Worm (Caenorhabditis elegans): ENCODE data around the gene ZK1127.3.

ZK1127.3 gene

DNA sequence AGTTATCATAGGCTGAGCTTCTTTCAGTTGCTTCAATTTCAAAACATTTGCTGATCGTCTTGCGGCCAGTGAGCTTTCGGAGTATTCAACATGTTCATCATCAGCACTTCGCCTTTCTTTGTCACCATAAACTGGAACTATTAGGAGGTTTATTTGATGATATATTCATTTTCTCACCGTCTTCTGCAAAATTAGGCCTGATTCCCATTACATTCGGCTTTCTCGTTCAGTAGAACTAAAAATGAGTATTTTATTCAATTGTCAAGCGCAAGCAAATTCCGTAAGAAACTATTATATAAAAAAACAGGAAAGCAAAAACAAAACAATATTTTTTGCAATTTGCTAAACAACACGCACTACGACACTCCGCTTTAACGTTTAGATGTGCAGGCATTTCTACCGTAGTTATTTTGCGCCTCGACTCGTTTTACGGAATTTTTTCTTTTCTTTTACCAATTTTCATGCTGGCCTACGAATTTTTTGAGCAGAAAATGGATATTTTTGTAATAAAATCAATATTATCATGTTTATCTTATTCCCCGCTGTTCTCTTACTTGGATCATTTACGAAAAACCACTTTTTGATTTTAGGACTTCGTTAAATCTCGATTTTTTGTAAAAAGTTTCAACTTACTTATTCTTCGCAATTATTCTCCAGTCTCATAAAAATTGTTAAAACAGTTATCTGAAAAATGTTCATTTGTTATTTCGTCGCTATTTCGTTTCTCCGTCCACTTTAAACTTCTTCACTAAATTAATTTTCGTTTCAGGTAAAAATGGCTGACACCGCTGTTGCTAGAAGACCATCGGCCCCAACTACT, 49.9 kb downstream of the ZK1127.3 start, which contains the start of the genes farl-11 and rpl-33:
TSS of gene farl-11 (minus strand) at position 242 of the 820 bp plus-strand sequence.
TSS of gene rpl-33 (plus strand) at position 770 of the 820 bp plus-strand sequence.
- TF ChIP-seq ets-4 (tag; optimal IDR thresholded peaks at IDR 0.05) (peak; percentile 39), pag-3 (tag; optimal IDR thresholded peaks at IDR 0.05; ENCODE audit: borderline replicate concordance) (no peak), ceh-31 (tag; optimal IDR thresholded peaks at IDR 0.05) (peak; percentile 80), npax-4 (tag; optimal IDR thresholded peaks at IDR 0.05) (no peak), unc-86 (tag; optimal IDR thresholded peaks at IDR 0.05) (no peak), unc-3 (GFP tag; conservative IDR thresholded peaks at IDR 0.05) (no peak), unc-3 (tag; optimal IDR thresholded peaks at IDR 0.05) (no peak), unc-55 (GFP tag; optimal IDR thresholded peaks at IDR 0.05) (peak; percentile 38), T23F11.4 (GFP tag; optimal IDR thresholded peaks at IDR 0.05) (no peak), madf-2 (tag; optimal IDR thresholded peaks at IDR 0.05) (no peak), hlh-6 (tag; optimal IDR thresholded peaks at IDR 0.05) (no peak), ama-1 (optimal IDR thresholded peaks at IDR 0.05) (no peak), ceh-22 (tag; optimal IDR thresholded peaks at IDR 0.05) (no peak), ceh-19 (GFP tag; optimal IDR thresholded peaks at IDR 0.05) (no peak), dmd-4 (tag; optimal IDR thresholded peaks at IDR 0.05; ENCODE audit: borderline replicate concordance) (no peak), ceh-2 (tag; optimal IDR thresholded peaks at IDR 0.05) (no peak), Y22D7AL.16 (tag; optimal IDR thresholded peaks at IDR 0.05) (no peak), zip-5 (tag; optimal IDR thresholded peaks at IDR 0.05) (no peak), eyg-1 (tag; optimal IDR thresholded peaks at IDR 0.05) (no peak), nhr-232 (tag; optimal IDR thresholded peaks at IDR 0.05) (no peak), pax-1 (tag; optimal IDR thresholded peaks at IDR 0.05) (peak; percentile 19), tbx-2 (tag; optimal IDR thresholded peaks at IDR 0.05) (peak; percentile 52), che-1 (tag; optimal IDR thresholded peaks at IDR 0.05) (no peak), odd-2 (tag; optimal IDR thresholded peaks at IDR 0.05) (no peak), tbx-7 (tag; optimal IDR thresholded peaks at IDR 0.05) (no peak), unc-42 (tag; optimal IDR thresholded peaks at IDR 0.05) (peak; percentile 6), F13H6.1 (tag; optimal IDR thresholded peaks at IDR 0.05) (no peak), ceh-14 (tag; optimal IDR thresholded peaks at IDR 0.05) (no peak), hlh-15 (tag; optimal IDR thresholded peaks at IDR 0.05) (no peak), ceh-6 (GFP tag; optimal IDR thresholded peaks at IDR 0.05) (no peak), ztf-16 (tag; optimal IDR thresholded peaks at IDR 0.05) (no peak), hlh-8 (tag; optimal IDR thresholded peaks at IDR 0.05) (no peak), sox-4 (tag; optimal IDR thresholded peaks at IDR 0.05) (no peak), fkh-6 (tag; optimal IDR thresholded peaks at IDR 0.05) (no peak), dve-1 (tag; optimal IDR thresholded peaks at IDR 0.05) (peak; percentile 50), hlh-13 (GFP tag; optimal IDR thresholded peaks at IDR 0.05) (no peak), C08G9.2 (tag; optimal IDR thresholded peaks at IDR 0.05) (no peak), pqm-1 (tag; optimal IDR thresholded peaks at IDR 0.05) (no peak), sox-2 (GFP tag; IDR thresholded peaks at IDR 0.05) (no peak), ceh-45 (GFP tag; IDR thresholded peaks at IDR 0.05) (no peak), K02D7.2 (tag; optimal IDR thresholded peaks at IDR 0.05) (no peak), pha-4 (tag; optimal IDR thresholded peaks at IDR 0.05) (no peak), elt-2 (tag; optimal IDR thresholded peaks at IDR 0.05) (peak; percentile 42), nfya-1 (tag; optimal IDR thresholded peaks at IDR 0.05) (peak; percentile 73), hlh-30 (tag; optimal IDR thresholded peaks at IDR 0.05; ENCODE audit: insufficient read depth) (no peak), nhr-11 (tag; optimal IDR thresholded peaks at IDR 0.05) (no peak), ceh-9 (tag; optimal IDR thresholded peaks at IDR 0.05) (no peak), ahr-1 (tag; optimal IDR thresholded peaks at IDR 0.05) (no peak), ceh-24 (tag; optimal IDR thresholded peaks at IDR 0.05) (no peak), elt-4 (tag; optimal IDR thresholded peaks at IDR 0.05) (no peak), pha-2 (tag; optimal IDR thresholded peaks at IDR 0.05) (no peak), fkh-10 (GFP tag; optimal IDR thresholded peaks at IDR 0.05) (no peak), pros-1 (tag; optimal IDR thresholded peaks at IDR 0.05) (no peak)

All from whole organism, late embryonic.